Fruit fly (Drosophila melanogaster): ENCODE results near the gene Gs1.

Gene Gs1

dm6 chr2L:120492-121455 lies 11.1 kb upstream of the Gs1 start:
- TF ChIP-seq trem (tag; optimal IDR thresholded peaks at IDR 0.05) (no peak), CG11456 (GFP tag; IDR thresholded peaks at IDR 0.05) (0 out of 3 replicates have a peak, but pooled peaks have one; percentile 11), Nf-YB (GFP tag; optimal IDR thresholded peaks at IDR 0.05) (no peak), Drgx (GFP tag; IDR thresholded peaks at IDR 0.05) (peak; percentile 41; the same call in 1 of the 2 replicates), gem (tag; optimal IDR thresholded peaks at IDR 0.05) (peak; percentile 26), Deaf1 (tag; optimal IDR thresholded peaks at IDR 0.05) (peak; percentile 58), CG17912 (GFP tag; optimal IDR thresholded peaks at IDR 0.05) (no peak), grn (GFP tag; optimal IDR thresholded peaks at IDR 0.05) (no peak), CG7839 (tag; optimal IDR thresholded peaks at IDR 0.05) (peak; percentile 19), grau (tag; optimal IDR thresholded peaks at IDR 0.05) (peak; percentile 11), CG6765 (GFP tag; optimal IDR thresholded peaks at IDR 0.05) (no peak), CG32532 (GFP tag; IDR thresholded peaks at IDR 0.05) (peak; percentile 7; the same call in 1 of the 2 replicates), CG9727 (GFP tag; optimal IDR thresholded peaks at IDR 0.05) (no peak), Pdp1 (GFP tag; optimal IDR thresholded peaks at IDR 0.05) (peak in 1 of 2 experiments; percentile 7), D19B (GFP tag; optimal IDR thresholded peaks at IDR 0.05) (peak; percentile 97), CG10267 (tag; optimal IDR thresholded peaks at IDR 0.05) (no peak), Med (GFP tag) (peak; percentile 85), CG34376 (GFP tag; optimal IDR thresholded peaks at IDR 0.05) (peak; percentile 81), Antp (GFP tag; optimal IDR thresholded peaks at IDR 0.05) (peak; percentile 17), CG33213 (GFP tag; optimal IDR thresholded peaks at IDR 0.05) (no peak), CTCF (GFP tag; optimal IDR thresholded peaks at IDR 0.05) (no peak), CG2678 (tag; optimal IDR thresholded peaks at IDR 0.05) (peak; percentile 11), vvl (GFP tag; IDR thresholded peaks at IDR 0.05) (peak; percentile 41; the same call in 1 of the 2 replicates), lmd (GFP tag; IDR thresholded peaks at IDR 0.05) (no peak), ken (GFP tag; IDR thresholded peaks at IDR 0.05) (no peak), CG10209 (GFP tag; optimal IDR thresholded peaks at IDR 0.05) (peak; percentile 12), CG34422 (GFP tag; IDR thresholded peaks at IDR 0.05) (0 out of 3 replicates have a peak, but pooled peaks have one; percentile 9), CG14050 (GFP tag; IDR thresholded peaks at IDR 0.05) (no peak), CG31224 (GFP tag; IDR thresholded peaks at IDR 0.05) (no peak), Tbp (GFP tag; optimal IDR thresholded peaks at IDR 0.05) (no peak), D19A (tag; optimal IDR thresholded peaks at IDR 0.05) (peak; percentile 90), CG6254 (GFP tag; optimal IDR thresholded peaks at IDR 0.05) (peak; percentile 3), org-1 (GFP tag; optimal IDR thresholded peaks at IDR 0.05) (no peak), aop (GFP tag; IDR thresholded peaks at IDR 0.05) (no peak), sug (tag; optimal IDR thresholded peaks at IDR 0.05) (peak; percentile 61), dati (GFP tag; IDR thresholded peaks at IDR 0.05) (no peak), CG17359 (tag; optimal IDR thresholded peaks at IDR 0.05) (peak; percentile 14), Oli (tag; optimal IDR thresholded peaks at IDR 0.05) (no peak), CG6791 (GFP tag; IDR thresholded peaks at IDR 0.05; ENCODE audit: partially characterized antibody) (0 out of 3 replicates have a peak, but pooled peaks have one; percentile 21), CG18599 (GFP tag; optimal IDR thresholded peaks at IDR 0.05) (peak; percentile 29), Rfx (GFP tag; IDR thresholded peaks at IDR 0.05) (peak; percentile 46), CG16815 (GFP tag; optimal IDR thresholded peaks at IDR 0.05) (no peak), slbo (GFP tag; IDR thresholded peaks at IDR 0.05) (peak; percentile 18; the same call in 1 of the 2 replicates), CG15269 (tag; optimal IDR thresholded peaks at IDR 0.05) (peak; percentile 7), Ets65A (GFP tag) (no peak), chinmo (GFP tag; IDR thresholded peaks at IDR 0.05; ENCODE audit: partially characterized antibody) (0 out of 4 replicates have a peak, but pooled peaks have one; percentile 51), CG1603 (tag; optimal IDR thresholded peaks at IDR 0.05) (peak; percentile 3), CG7928 (GFP tag; optimal IDR thresholded peaks at IDR 0.05) (no peak)

Measured in whole organism, embryonic.